Worm (Caenorhabditis elegans): ENCODE results near the gene atp-4.

DNA sequence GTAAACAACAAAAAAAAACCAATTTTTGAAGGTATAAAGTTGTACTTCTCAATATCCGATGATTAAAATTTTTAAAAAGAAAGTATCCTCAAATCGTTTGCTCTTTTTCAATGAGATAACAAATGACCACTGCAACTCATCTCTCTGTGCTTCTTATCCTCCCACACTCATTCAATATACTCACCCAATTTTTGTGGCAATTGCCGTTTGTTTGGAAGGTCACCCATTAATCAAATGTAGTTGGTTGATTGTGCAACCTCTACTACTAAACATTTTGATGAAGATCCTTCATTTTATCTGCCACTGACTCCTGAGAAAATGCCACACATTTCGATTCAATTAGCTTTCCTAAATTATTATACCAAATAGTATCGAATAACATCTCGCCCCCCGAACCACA, 40.8 kb upstream of the atp-4 start:
- TF ChIP-seq klf-2 (GFP tag; conservative IDR thresholded peaks at IDR 0.05) (no peak), flt-1 (GFP tag; IDR thresholded peaks at IDR 0.05) (no peak)

Measured in whole organism, midembryonic.